Fruit fly (Drosophila melanogaster) whole organism, embryonic: ENCODE data around the gene CG42583.
"Not testable (repeated sequence)": the region's sequence is repeated elsewhere in the genome, so short reads cannot be mapped to it uniquely, and the experiment has no call there.

Experiments
- CG2116 ChIP-seq: fragments of 200-800 bp; sonication (Bioruptor generic); optimal IDR thresholded peaks from 3 replicates; lab custom pipeline; 2018; ENCODE audit warnings: missing biosample characterization, mild to moderate bottlenecking, missing genetic modification characterization
- Fer3 ChIP-seq: fragments of 200-800 bp; sonication (Bioruptor generic); optimal IDR thresholded peaks from 2 replicates; lab custom pipeline; 2018; ENCODE audit warnings: missing biosample characterization, mild to moderate bottlenecking, missing genetic modification characterization, moderate library complexity
- Usf ChIP-seq: fragments of 200-800 bp; sonication (Bioruptor generic); optimal IDR thresholded peaks from 2 replicates; lab custom pipeline; 2017; ENCODE audit warnings: missing genotype, missing biosample characterization, missing genetic modification characterization

CG42583 gene

dm6 chrX:20186387-20186786, 46.8 kb downstream of the CG42583 start, which contains the start of gene Sdic2:
Sdic2 (minus strand) TSS chrX:20186487.
- not testable (repeated sequence) for TF ChIP-seq CG2116 (GFP tag; lab: Kevin White, UChicago); Usf (GFP tag; lab: Kevin White, UChicago); Fer3 (tag; lab: Kevin White, UChicago)
- TF ChIP-seq, all 482 proteins: peak for 0; not testable (repeated sequence) for 482
